Worm (Caenorhabditis elegans) whole organism, L4 larva: ENCODE results near the gene mps-1.
A peak's percentile ranks its signal among the peaks of the same experiment; 100 is the strongest.

ENCODE experiments used
- F37D6.2 ChIP-seq: sonication (generic microtip); optimal IDR thresholded peaks from 2 replicates; lab custom pipeline; 2016; ENCODE audit warnings: mild to moderate bottlenecking, missing genetic modification characterization, missing compliant biosample characterization
- T20F7.1 ChIP-seq: fragments of 200-800 bp; sonication (Bioruptor generic); optimal IDR thresholded peaks from 2 replicates; lab custom pipeline; 2018; ENCODE audit warnings: mild to moderate bottlenecking, missing genetic modification characterization, missing compliant biosample characterization
- Y5F2A.4 ChIP-seq: fragments of 200-800 bp; sonication (Bioruptor generic); optimal IDR thresholded peaks from 2 replicates; lab custom pipeline; 2018; ENCODE audit warnings: mild to moderate bottlenecking, missing genetic modification characterization, missing compliant biosample characterization
- Y75B8A.6 ChIP-seq: fragments of 200-800 bp; sonication (Bioruptor generic); IDR thresholded peaks from 2 replicates; pipeline ENCODE4 v1.3.6; 2022; ENCODE audit warnings: missing genetic modification reagents, missing genetic modification characterization, missing compliant biosample characterization
- ZK337.2 ChIP-seq: fragments of 200-800 bp; sonication (Bioruptor generic); IDR thresholded peaks from 2 replicates; pipeline ENCODE4 v1.3.6; 2022; ENCODE audit warnings: missing genetic modification reagents, missing genetic modification characterization, missing compliant biosample characterization
- ZK546.5 ChIP-seq, 2 experiments: sonication (generic microtip); optimal IDR thresholded peaks; 2 replicates each; lab custom pipeline; 2017; ENCODE audit warnings: missing biosample characterization in 2 of 2, missing genetic modification characterization in 2 of 2
- attf-4 ChIP-seq: sonication (generic microtip); optimal IDR thresholded peaks from 3 replicates; lab custom pipeline; 2017; ENCODE audit warnings: missing biosample characterization, missing genetic modification characterization
- ceh-20 ChIP-seq: fragments of 200-800 bp; sonication (Bioruptor generic); IDR thresholded peaks from 2 replicates; pipeline ENCODE4 v1.3.6; 2022; ENCODE audit warnings: missing genetic modification reagents, missing genetic modification characterization, missing compliant biosample characterization
- ceh-28 ChIP-seq: fragments of 150-350 bp; optimal IDR thresholded peaks from 2 replicates; lab custom pipeline; 2014; ENCODE audit warnings: missing biosample characterization, missing genetic modification reagents, missing genetic modification characterization
- cey-2 ChIP-seq: sonication (generic microtip); optimal IDR thresholded peaks from 3 replicates; lab custom pipeline; 2017; ENCODE audit warnings: missing genetic modification characterization, mild to moderate bottlenecking, missing compliant biosample characterization, antibody characterized with exemption, borderline replicate concordance; ENCODE audit not compliant: insufficient read depth
- ctbp-1 ChIP-seq: fragments of 200-800 bp; sonication (Bioruptor generic); IDR thresholded peaks from 2 replicates; pipeline ENCODE4 v1.3.6; 2022; ENCODE audit warnings: missing genetic modification reagents, missing genetic modification characterization, missing compliant biosample characterization
- daf-12 ChIP-seq: fragments of 150-350 bp; optimal IDR thresholded peaks from 2 replicates; lab custom pipeline; 2014; ENCODE audit warnings: missing biosample characterization, missing genetic modification reagents, missing genetic modification characterization
- daf-19 ChIP-seq: fragments of 200-800 bp; sonication (Bioruptor generic); conservative IDR thresholded peaks from 2 replicates; pipeline ENCODE4 v1.3.6; 2022; ENCODE audit warnings: missing genetic modification characterization, missing compliant biosample characterization
- dmd-9 ChIP-seq: fragments of 200-800 bp; sonication (Bioruptor generic); IDR thresholded peaks from 2 replicates; pipeline ENCODE4 v1.3.6; 2022; ENCODE audit warnings: missing genetic modification reagents, missing genetic modification characterization, missing compliant biosample characterization
- dpl-1 ChIP-seq: fragments of 150-350 bp; optimal IDR thresholded peaks from 2 replicates; lab custom pipeline; 2014; ENCODE audit warnings: missing biosample characterization, missing genetic modification reagents, missing genetic modification characterization
- hif-1 ChIP-seq, 2 experiments: sonication (generic microtip); optimal IDR thresholded peaks; 2 replicates each; lab custom pipeline; 2016 to 2017; ENCODE audit warnings: missing compliant biosample characterization in 2 of 2, missing genetic modification characterization in 2 of 2, missing genetic modification reagents in 2 of 2, missing genotype in 2 of 2, mild to moderate bottlenecking in 1 of 2
- hmg-1.1 ChIP-seq: fragments of 200-800 bp; sonication (Bioruptor generic); IDR thresholded peaks from 2 replicates; pipeline ENCODE4 v1.3.6; 2022; ENCODE audit warnings: missing genetic modification reagents, missing genetic modification characterization, missing compliant biosample characterization
- jun-1 ChIP-seq: fragments of 150-350 bp; optimal IDR thresholded peaks from 2 replicates; lab custom pipeline; 2014; ENCODE audit warnings: missing biosample characterization, missing genetic modification reagents, missing genetic modification characterization
- lin-1 ChIP-seq: fragments of 200-800 bp; sonication (Bioruptor generic); IDR thresholded peaks from 2 replicates; pipeline ENCODE4 v1.3.6; 2022; ENCODE audit warnings: missing genetic modification reagents, missing genetic modification characterization, missing compliant biosample characterization
- lin-38 ChIP-seq: fragments of 200-800 bp; sonication (Bioruptor generic); IDR thresholded peaks from 2 replicates; pipeline ENCODE4 v1.3.6; 2022; ENCODE audit warnings: missing genetic modification reagents, missing genetic modification characterization, missing compliant biosample characterization
- lir-3 ChIP-seq: sonication (generic microtip); optimal IDR thresholded peaks from 2 replicates; lab custom pipeline; 2016; ENCODE audit warnings: mild to moderate bottlenecking, missing genetic modification characterization, missing compliant biosample characterization
- lsy-2 ChIP-seq, 2 experiments: fragments of 150-350 bp in 1 of 2; sonication (generic microtip) in 1 of 2; optimal IDR thresholded peaks; 2 replicates each; lab custom pipeline; 2014 to 2017; ENCODE audit warnings: missing biosample characterization in 2 of 2, missing genetic modification characterization in 2 of 2
- madf-5 ChIP-seq, 2 experiments: fragments of 200-800 bp; sonication (Bioruptor generic); IDR thresholded peaks; 2 replicates each; pipeline ENCODE4 v1.3.6; 2022; ENCODE audit warnings: missing compliant biosample characterization in 2 of 2, missing genetic modification characterization in 2 of 2
- mep-1 ChIP-seq: fragments of 150-350 bp; sonication (generic microtip); optimal IDR thresholded peaks from 3 replicates; lab custom pipeline; 2014; ENCODE audit warnings: missing biosample characterization, missing genetic modification characterization
- mxl-2 ChIP-seq: fragments of 200-800 bp; sonication (Bioruptor generic); conservative IDR thresholded peaks from 2 replicates; pipeline ENCODE4 v1.3.6; 2022; ENCODE audit warnings: missing genetic modification reagents, missing genetic modification characterization, missing compliant biosample characterization
- mxl-3 ChIP-seq: fragments of 200-800 bp; sonication (Bioruptor generic); optimal IDR thresholded peaks from 2 replicates; lab custom pipeline; 2018; ENCODE audit warnings: mild to moderate bottlenecking, missing genetic modification characterization, missing compliant biosample characterization
- nhr-11 ChIP-seq: fragments of 150-350 bp; optimal IDR thresholded peaks from 2 replicates; lab custom pipeline; 2014; ENCODE audit warnings: missing biosample characterization, missing genetic modification characterization
- nhr-28 ChIP-seq: fragments of 150-350 bp; optimal IDR thresholded peaks from 2 replicates; lab custom pipeline; 2014; ENCODE audit warnings: missing biosample characterization, missing genetic modification characterization
- nhr-41 ChIP-seq: fragments of 200-800 bp; sonication (Bioruptor generic); IDR thresholded peaks from 2 replicates; pipeline ENCODE4 v1.3.6; 2022; ENCODE audit warnings: missing genetic modification reagents, missing genetic modification characterization, missing compliant biosample characterization
- nhr-42 ChIP-seq: fragments of 200-800 bp; sonication (Bioruptor generic); IDR thresholded peaks from 2 replicates; pipeline ENCODE4 v1.3.6; 2022; ENCODE audit warnings: missing genetic modification characterization, missing compliant biosample characterization
- nhr-6 ChIP-seq: fragments of 150-350 bp; optimal IDR thresholded peaks from 2 replicates; lab custom pipeline; 2014; ENCODE audit warnings: missing biosample characterization, missing genetic modification characterization
- nhr-76 ChIP-seq: fragments of 150-350 bp; optimal IDR thresholded peaks from 2 replicates; lab custom pipeline; 2014; ENCODE audit warnings: missing biosample characterization, missing genetic modification characterization
- nhr-77 ChIP-seq: fragments of 150-350 bp; optimal IDR thresholded peaks from 2 replicates; lab custom pipeline; 2014; ENCODE audit warnings: missing biosample characterization, missing genetic modification characterization
- pqm-1 ChIP-seq: sonication (generic microtip); optimal IDR thresholded peaks from 2 replicates; lab custom pipeline; 2017; ENCODE audit warnings: missing biosample characterization, missing genetic modification characterization
- rbr-2 ChIP-seq: sonication (generic microtip); optimal IDR thresholded peaks from 2 replicates; lab custom pipeline; 2016; ENCODE audit warnings: missing genotype, missing genetic modification characterization, missing compliant biosample characterization
- sdz-12 ChIP-seq: fragments of 200-800 bp; sonication (Bioruptor generic); optimal IDR thresholded peaks from 2 replicates; lab custom pipeline; 2018; ENCODE audit warnings: mild to moderate bottlenecking, missing genetic modification characterization, missing compliant biosample characterization
- set-16 ChIP-seq: fragments of 200-800 bp; sonication (Bioruptor generic); IDR thresholded peaks from 2 replicates; pipeline ENCODE4 v1.3.6; 2022; ENCODE audit warnings: missing genetic modification reagents, missing genetic modification characterization, missing compliant biosample characterization
- snpc-1.2 ChIP-seq: fragments of 200-800 bp; sonication (Bioruptor generic); IDR thresholded peaks from 2 replicates; pipeline ENCODE4 v1.3.6; 2022; ENCODE audit warnings: missing genetic modification reagents, missing genetic modification characterization, missing compliant biosample characterization
- snpc-4 ChIP-seq: fragments of 150-350 bp; optimal IDR thresholded peaks from 2 replicates; lab custom pipeline; 2014; ENCODE audit warnings: missing biosample characterization, missing genetic modification characterization
- tag-97 ChIP-seq: fragments of 200-800 bp; sonication (Bioruptor generic); IDR thresholded peaks from 2 replicates; pipeline ENCODE4 v1.3.6; 2022; ENCODE audit warnings: missing genetic modification characterization, missing compliant biosample characterization
- tra-1 ChIP-seq: fragments of 200-800 bp; sonication (Bioruptor generic); IDR thresholded peaks from 2 replicates; pipeline ENCODE4 v1.3.6; 2022; ENCODE audit warnings: missing genetic modification reagents, missing genetic modification characterization, missing compliant biosample characterization
- unc-62 ChIP-seq, 3 experiments: fragments of 150-350 bp in 1 of 3; sonication (generic microtip); optimal IDR thresholded peaks in 2 of 3; peaks in 1 of 3; 1 replicate in 1 of 3; 2 replicates in 2 of 3; lab custom pipeline; 2014 to 2017; ENCODE audit warnings: missing biosample characterization in 3 of 3, missing genetic modification characterization in 3 of 3, missing genetic modification reagents in 3 of 3, missing genotype in 1 of 3
- vab-7 ChIP-seq: fragments of 200-800 bp; sonication (Bioruptor generic); IDR thresholded peaks from 2 replicates; pipeline ENCODE4 v1.3.6; 2022; ENCODE audit warnings: missing genetic modification reagents, missing genetic modification characterization, missing compliant biosample characterization
- zip-11 ChIP-seq: fragments of 200-800 bp; sonication (Bioruptor generic); IDR thresholded peaks from 2 replicates; pipeline ENCODE4 v1.3.6; 2022; ENCODE audit warnings: missing genetic modification characterization, missing compliant biosample characterization

Gene mps-1

ce11 chrII:6320655-6321388 lies 26.7 kb upstream of the mps-1 start, which contains the start of gene efr-3 (continued):
- no peak for TF ChIP-seq set-16 (GFP tag; lab: Robert Waterston, UW)
- no peak for TF ChIP-seq ZK546.5 (tag; optimal IDR thresholded peaks at IDR 0.05; lab: Kevin White, UChicago)
- peak; percentile 23 for TF ChIP-seq nhr-6 (tag; lab: Kevin White, UChicago)
- TF ChIP-seq madf-5 (GFP tag; IDR thresholded peaks at IDR 0.05; lab: Robert Waterston, UW), result no peak
- TF ChIP-seq nhr-41 (GFP tag; lab: Robert Waterston, UW), result no peak
- no peak for TF ChIP-seq ZK337.2 (GFP tag; lab: Robert Waterston, UW)
- TF ChIP-seq jun-1, result no peak
- TF ChIP-seq nhr-77, result no peak
- no peak for TF ChIP-seq nhr-11 (tag; lab: Kevin White, UChicago)
- no peak for TF ChIP-seq ceh-28 (tag; lab: Kevin White, UChicago)
- TF ChIP-seq dpl-1 (GFP tag; lab: Kevin White, UChicago), result peak; percentile 88
- TF ChIP-seq lir-3 (tag; lab: Kevin White, UChicago), result no peak
- TF ChIP-seq nhr-76, result no peak
- no peak for TF ChIP-seq cey-2
- no peak for TF ChIP-seq tra-1 (GFP tag; lab: Robert Waterston, UW)
- TF ChIP-seq lin-1 (GFP tag; lab: Robert Waterston, UW), result no peak
- TF ChIP-seq hmg-1.1 (GFP tag; lab: Robert Waterston, UW), result 0 out of 2 replicates have a peak, but pooled peaks have one; percentile 16
- TF ChIP-seq rbr-2, result peak; percentile 20
- TF ChIP-seq hif-1 (tag; optimal IDR thresholded peaks at IDR 0.05; lab: Kevin White, UChicago), result no peak
- no peak for TF ChIP-seq mep-1
- TF ChIP-seq mxl-2, result no peak
- peak in 1 of 2 experiments; percentile 93 for TF ChIP-seq unc-62 (GFP tag; optimal IDR thresholded peaks at IDR 0.05 in 1 of 2; lab: Kevin White, UChicago)
- TF ChIP-seq unc-62 (tag; optimal IDR thresholded peaks at IDR 0.05; lab: Kevin White, UChicago), result no peak
- no peak for TF ChIP-seq ctbp-1 (GFP tag; lab: Robert Waterston, UW)
- no peak for TF ChIP-seq ceh-20
- TF ChIP-seq F37D6.2 (tag; lab: Kevin White, UChicago), result no peak
- no peak for TF ChIP-seq Y75B8A.6 (GFP tag; lab: Robert Waterston, UW)
- no peak for TF ChIP-seq Y5F2A.4 (GFP tag; lab: Kevin White, UChicago)
- no peak for TF ChIP-seq snpc-1.2
- TF ChIP-seq nhr-28 (tag; lab: Kevin White, UChicago), result no peak
- peak in 1 of 2 experiments; percentile 65 for TF ChIP-seq lsy-2 (tag; optimal IDR thresholded peaks at IDR 0.05; lab: Kevin White, UChicago)
- TF ChIP-seq snpc-4, result no peak
- no peak for TF ChIP-seq nhr-42 (GFP tag; lab: Robert Waterston, UW)
- TF ChIP-seq daf-12, result no peak
- peak; percentile 93 for TF ChIP-seq lin-38
- no peak for TF ChIP-seq T20F7.1 (GFP tag; lab: Kevin White, UChicago)
- TF ChIP-seq dmd-9 (GFP tag; lab: Robert Waterston, UW), result no peak
- no peak for TF ChIP-seq daf-19 (GFP tag; lab: Robert Waterston, UW)
- no peak for TF ChIP-seq attf-4
- TF ChIP-seq vab-7, result no peak
- TF ChIP-seq sdz-12 (GFP tag; lab: Kevin White, UChicago), result no peak
- TF ChIP-seq zip-11 (GFP tag; lab: Robert Waterston, UW), result no peak
- TF ChIP-seq pqm-1, result no peak
- TF ChIP-seq tag-97 (GFP tag; lab: Robert Waterston, UW), result no peak
- no peak for TF ChIP-seq mxl-3 (GFP tag; lab: Kevin White, UChicago)
- TF ChIP-seq, all 104 proteins: peak for 10
